Worm (Caenorhabditis elegans) whole organism, L1 larva: ENCODE measurements around the gene hum-5.

Source experiments
- C16A3.4 ChIP-seq: fragments of 150-350 bp; optimal IDR thresholded peaks from 2 replicates; lab custom pipeline; 2014; ENCODE audit warnings: missing biosample characterization, missing genetic modification characterization
- aha-1 ChIP-seq: fragments of 150-350 bp; optimal IDR thresholded peaks from 2 replicates; lab custom pipeline; 2014; ENCODE audit warnings: missing biosample characterization, missing genetic modification characterization
- aly-2 ChIP-seq: fragments of 150-350 bp; optimal IDR thresholded peaks from 2 replicates; lab custom pipeline; 2014; ENCODE audit warnings: missing biosample characterization, missing genetic modification characterization
- ama-1 ChIP-seq: fragments of 150-350 bp; optimal IDR thresholded peaks from 2 replicates; lab custom pipeline; 2014
- ceh-63 ChIP-seq: fragments of 200-800 bp; sonication (Bioruptor generic); optimal IDR thresholded peaks from 2 replicates; lab custom pipeline; 2018; ENCODE audit warnings: mild to moderate bottlenecking, missing genetic modification characterization, missing compliant biosample characterization
- ceh-82 ChIP-seq, 3 experiments: fragments of 150-350 bp in 1 of 3; sonication (generic microtip) in 2 of 3; optimal IDR thresholded peaks; 2 replicates each; lab custom pipeline; 2014 to 2017; ENCODE audit warnings: missing biosample characterization in 3 of 3, missing genetic modification characterization in 3 of 3
- efl-3 ChIP-seq: fragments of 200-800 bp; sonication (Bioruptor generic); optimal IDR thresholded peaks from 2 replicates; lab custom pipeline; 2018; ENCODE audit warnings: mild to moderate bottlenecking, missing genetic modification characterization, missing compliant biosample characterization
- egl-13 ChIP-seq: sonication (generic microtip); optimal IDR thresholded peaks from 2 replicates; lab custom pipeline; 2016; ENCODE audit warnings: missing genotype, missing genetic modification reagents, missing genetic modification characterization, missing compliant biosample characterization
- egl-27 ChIP-seq, 2 experiments: fragments of 150-350 bp in 1 of 2; sonication (generic microtip); optimal IDR thresholded peaks; 3 replicates each; lab custom pipeline; 2017 to 2018; ENCODE audit warnings: missing biosample characterization in 2 of 2, missing genetic modification characterization in 2 of 2, missing genetic modification reagents in 2 of 2
- elt-2 ChIP-seq: sonication (generic microtip); optimal IDR thresholded peaks from 2 replicates; lab custom pipeline; 2016; ENCODE audit warnings: missing genetic modification characterization, mild to moderate bottlenecking, inconsistent platforms, missing compliant biosample characterization, missing genetic modification reagents
- elt-3 ChIP-seq, 6 experiments: fragments of 150-350 bp in 1 of 6; sonication (generic microtip); optimal IDR thresholded peaks; 2 replicates each; lab custom pipeline; 2017 to 2018; ENCODE audit warnings: missing biosample characterization in 6 of 6, missing genetic modification characterization in 6 of 6, inconsistent platforms in 1 of 6
- fkh-4 ChIP-seq: sonication (generic microtip); optimal IDR thresholded peaks from 2 replicates; lab custom pipeline; 2016; ENCODE audit warnings: missing compliant biosample characterization, missing genetic modification characterization, borderline replicate concordance
- grh-1 ChIP-seq: fragments of 200-800 bp; sonication (Bioruptor generic); IDR thresholded peaks from 2 replicates; pipeline ENCODE4 v1.3.6; 2022; ENCODE audit warnings: missing genetic modification reagents, missing genetic modification characterization, missing compliant biosample characterization
- hlh-4 ChIP-seq: sonication (generic microtip); optimal IDR thresholded peaks from 2 replicates; lab custom pipeline; 2016; ENCODE audit warnings: mild to moderate bottlenecking, missing genetic modification characterization, missing compliant biosample characterization
- irx-1 ChIP-seq: sonication (generic microtip); optimal IDR thresholded peaks from 2 replicates; lab custom pipeline; 2016; ENCODE audit warnings: missing genetic modification characterization, missing compliant biosample characterization
- isw-1 ChIP-seq: fragments of 200-800 bp; sonication (Bioruptor generic); IDR thresholded peaks from 2 replicates; pipeline ENCODE4 v1.3.6; 2022; ENCODE audit warnings: missing genetic modification characterization, missing compliant biosample characterization
- lin-13 ChIP-seq: fragments of 150-350 bp; optimal IDR thresholded peaks from 2 replicates; lab custom pipeline; 2014; ENCODE audit warnings: missing biosample characterization, missing genetic modification reagents, missing genetic modification characterization
- lin-14 ChIP-seq: fragments of 200-800 bp; sonication (Bioruptor generic); optimal IDR thresholded peaks from 2 replicates; lab custom pipeline; 2018; ENCODE audit warnings: mild to moderate bottlenecking, missing genetic modification characterization, moderate library complexity, missing compliant biosample characterization
- lin-15B ChIP-seq: fragments of 150-350 bp; sonication (generic microtip); optimal IDR thresholded peaks from 3 replicates; lab custom pipeline; 2014; ENCODE audit warnings: missing biosample characterization, missing genetic modification characterization
- lin-39 ChIP-seq: fragments of 150-350 bp; optimal IDR thresholded peaks from 2 replicates; lab custom pipeline; 2014; ENCODE audit warnings: missing biosample characterization, missing genetic modification reagents, missing genetic modification characterization
- lir-3 ChIP-seq: sonication (generic microtip); optimal IDR thresholded peaks from 2 replicates; lab custom pipeline; 2016; ENCODE audit warnings: mild to moderate bottlenecking, missing genetic modification characterization, moderate library complexity, missing compliant biosample characterization; ENCODE audit not compliant: poor library complexity
- lsy-2 ChIP-seq, 2 experiments: fragments of 150-350 bp; optimal IDR thresholded peaks; 2 replicates each; lab custom pipeline; 2014; ENCODE audit warnings: missing biosample characterization in 2 of 2, missing genetic modification characterization in 2 of 2
- mab-9 ChIP-seq: fragments of 200-800 bp; sonication (Bioruptor generic); IDR thresholded peaks from 2 replicates; pipeline ENCODE4 v1.3.6; 2022; ENCODE audit warnings: missing genetic modification reagents, missing genetic modification characterization, missing compliant biosample characterization
- mdl-1 ChIP-seq, 2 experiments: fragments of 150-350 bp; optimal IDR thresholded peaks; 2 replicates each; lab custom pipeline; 2014 to 2017; ENCODE audit warnings: missing biosample characterization in 2 of 2, missing genetic modification characterization in 2 of 2, inconsistent platforms in 1 of 2
- mep-1 ChIP-seq: fragments of 150-350 bp; optimal IDR thresholded peaks from 2 replicates; lab custom pipeline; 2014; ENCODE audit warnings: missing biosample characterization, missing genetic modification characterization
- nhr-11 ChIP-seq: fragments of 150-350 bp; optimal IDR thresholded peaks from 2 replicates; lab custom pipeline; 2014; ENCODE audit warnings: missing biosample characterization, missing genetic modification characterization
- nhr-19 ChIP-seq: fragments of 200-800 bp; sonication (Bioruptor generic); conservative IDR thresholded peaks from 2 replicates; pipeline ENCODE4 v1.3.6; 2022; ENCODE audit warnings: missing genetic modification characterization, missing compliant biosample characterization
- nhr-20 ChIP-seq: sonication (generic microtip); optimal IDR thresholded peaks from 2 replicates; lab custom pipeline; 2016; ENCODE audit warnings: mild to moderate bottlenecking, missing genetic modification characterization, missing compliant biosample characterization
- nhr-237 ChIP-seq: fragments of 150-350 bp; optimal IDR thresholded peaks from 2 replicates; lab custom pipeline; 2014; ENCODE audit warnings: missing biosample characterization, missing genetic modification characterization
- nhr-28 ChIP-seq: fragments of 150-350 bp; optimal IDR thresholded peaks from 2 replicates; lab custom pipeline; 2014; ENCODE audit warnings: missing biosample characterization, missing genetic modification characterization
- nhr-71 ChIP-seq: sonication (generic microtip); optimal IDR thresholded peaks from 2 replicates; lab custom pipeline; 2016; ENCODE audit warnings: mild to moderate bottlenecking, missing genetic modification characterization, moderate library complexity, missing compliant biosample characterization
- nhr-84 ChIP-seq: sonication (generic microtip); optimal IDR thresholded peaks from 2 replicates; lab custom pipeline; 2017; ENCODE audit warnings: missing biosample characterization, missing genetic modification characterization
- pag-3 ChIP-seq: sonication (generic microtip); optimal IDR thresholded peaks from 2 replicates; lab custom pipeline; 2017; ENCODE audit warnings: missing genetic modification characterization, mild to moderate bottlenecking, missing compliant biosample characterization, antibody characterized with exemption, borderline replicate concordance; ENCODE audit not compliant: insufficient read depth
- skn-1 ChIP-seq: fragments of 150-350 bp; optimal IDR thresholded peaks from 2 replicates; lab custom pipeline; 2014; ENCODE audit warnings: missing biosample characterization, missing genetic modification characterization
- snpc-4 ChIP-seq: fragments of 150-350 bp; optimal IDR thresholded peaks from 2 replicates; lab custom pipeline; 2014; ENCODE audit warnings: missing biosample characterization, missing genetic modification characterization
- snu-23 ChIP-seq: sonication (generic microtip); optimal IDR thresholded peaks from 2 replicates; lab custom pipeline; 2016; ENCODE audit warnings: missing genetic modification characterization, missing compliant biosample characterization
- sox-4 ChIP-seq: sonication (generic microtip); optimal IDR thresholded peaks from 2 replicates; lab custom pipeline; 2016; ENCODE audit warnings: missing genetic modification characterization, missing compliant biosample characterization
- sptf-1 ChIP-seq: fragments of 150-350 bp; optimal IDR thresholded peaks from 2 replicates; lab custom pipeline; 2014; ENCODE audit warnings: missing biosample characterization, missing genetic modification characterization
- sup-37 ChIP-seq: fragments of 200-800 bp; sonication (Bioruptor generic); optimal IDR thresholded peaks from 2 replicates; lab custom pipeline; 2018; ENCODE audit warnings: mild to moderate bottlenecking, missing genetic modification characterization, missing compliant biosample characterization
- swsn-7 ChIP-seq: sonication (generic microtip); optimal IDR thresholded peaks from 2 replicates; lab custom pipeline; 2016; ENCODE audit warnings: missing genetic modification characterization, missing compliant biosample characterization
- tlp-1 ChIP-seq: fragments of 150-350 bp; optimal IDR thresholded peaks from 2 replicates; lab custom pipeline; 2014; ENCODE audit warnings: missing biosample characterization, missing genetic modification characterization
- unc-130 ChIP-seq: fragments of 150-350 bp; optimal IDR thresholded peaks from 2 replicates; lab custom pipeline; 2017; ENCODE audit warnings: missing biosample characterization, missing genetic modification characterization, inconsistent platforms
- unc-30 ChIP-seq: sonication (generic microtip); optimal IDR thresholded peaks from 2 replicates; lab custom pipeline; 2017; ENCODE audit warnings: missing biosample characterization, missing genetic modification characterization
- unc-86 ChIP-seq: sonication (generic microtip); optimal IDR thresholded peaks from 2 replicates; lab custom pipeline; 2016; ENCODE audit warnings: missing genetic modification characterization, missing compliant biosample characterization
- vab-15 ChIP-seq: sonication (generic microtip); optimal IDR thresholded peaks from 2 replicates; lab custom pipeline; 2017; ENCODE audit warnings: missing genotype, mild to moderate bottlenecking, missing genetic modification characterization, missing compliant biosample characterization
- xbp-1 ChIP-seq: sonication (generic microtip); optimal IDR thresholded peaks from 2 replicates; lab custom pipeline; 2016; ENCODE audit warnings: missing genetic modification characterization, missing compliant biosample characterization
- zip-4 ChIP-seq: fragments of 200-800 bp; sonication (Bioruptor generic); optimal IDR thresholded peaks from 2 replicates; lab custom pipeline; 2018; ENCODE audit warnings: mild to moderate bottlenecking, missing genetic modification characterization, moderate library complexity, missing compliant biosample characterization
- ztf-4 ChIP-seq: fragments of 150-350 bp; optimal IDR thresholded peaks from 2 replicates; lab custom pipeline; 2014; ENCODE audit warnings: missing biosample characterization, missing genetic modification characterization

The hum-5 gene

DNA sequence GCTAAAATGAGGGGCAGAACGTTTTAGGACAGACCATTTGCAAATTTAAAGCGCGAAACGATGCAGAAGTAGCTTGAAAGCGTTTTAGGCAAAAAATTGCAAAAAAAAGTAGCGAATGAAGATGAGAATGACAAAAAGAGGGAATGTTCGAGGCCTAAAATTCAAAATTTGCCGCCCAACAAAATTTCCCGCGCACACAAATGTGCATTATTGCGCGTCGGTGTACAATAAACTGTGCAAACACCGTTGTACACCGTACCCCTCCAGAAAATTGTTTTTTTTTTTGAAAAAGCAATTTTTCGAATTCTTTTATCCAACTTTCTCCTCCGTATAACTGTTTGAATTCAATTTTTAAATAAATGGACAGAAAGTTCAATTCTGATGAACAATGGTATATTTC is 16.8 kb downstream of the hum-5 start, which contains the start of gene snpc-3.4 (continued):
- TF ChIP-seq ceh-82 (tag; optimal IDR thresholded peaks at IDR 0.05; lab: Kevin White, UChicago) (peak in 2 of 3 experiments; percentile 66 to 82), snu-23 (GFP tag; lab: Kevin White, UChicago) (peak; percentile 82), vab-15 (tag; lab: Kevin White, UChicago) (no peak), sptf-1 (no peak), efl-3 (GFP tag; lab: Kevin White, UChicago) (no peak), nhr-237 (tag; lab: Kevin White, UChicago) (no peak), unc-130 (tag; lab: Kevin White, UChicago) (peak; percentile 34), irx-1 (tag; lab: Kevin White, UChicago) (peak; percentile 49), egl-13 (tag; lab: Kevin White, UChicago) (no peak), lir-3 (tag; lab: Kevin White, UChicago) (no peak), lin-14 (peak; percentile 77), nhr-20 (tag; lab: Kevin White, UChicago) (peak; percentile 65), egl-27 (tag; optimal IDR thresholded peaks at IDR 0.05; lab: Kevin White, UChicago) (no peak), mep-1 (tag; lab: Kevin White, UChicago) (peak; percentile 88), mdl-1 (tag; optimal IDR thresholded peaks at IDR 0.05; lab: Kevin White, UChicago) (peak in 1 of 2 experiments; percentile 57), sox-4 (tag; lab: Kevin White, UChicago) (no peak), nhr-11 (tag; lab: Kevin White, UChicago) (no peak), skn-1 (tag; lab: Kevin White, UChicago) (peak; percentile 86), lsy-2 (tag; optimal IDR thresholded peaks at IDR 0.05; lab: Kevin White, UChicago) (peak; percentile 98 to 99), unc-30 (tag; lab: Kevin White, UChicago) (no peak), grh-1 (GFP tag; lab: Robert Waterston, UW) (no peak), mab-9 (GFP tag; lab: Robert Waterston, UW) (no peak), zip-4 (GFP tag; lab: Kevin White, UChicago) (no peak), sup-37 (GFP tag; lab: Kevin White, UChicago) (no peak), swsn-7 (tag; lab: Kevin White, UChicago) (peak; percentile 61), aly-2 (tag; lab: Kevin White, UChicago) (peak; percentile 53), lin-15B (peak; percentile 62), elt-2 (tag; lab: Kevin White, UChicago) (no peak), ama-1 (lab: Kevin White, UChicago) (no peak), xbp-1 (peak; percentile 67), unc-86 (tag; lab: Kevin White, UChicago) (peak; percentile 50)

DNA sequence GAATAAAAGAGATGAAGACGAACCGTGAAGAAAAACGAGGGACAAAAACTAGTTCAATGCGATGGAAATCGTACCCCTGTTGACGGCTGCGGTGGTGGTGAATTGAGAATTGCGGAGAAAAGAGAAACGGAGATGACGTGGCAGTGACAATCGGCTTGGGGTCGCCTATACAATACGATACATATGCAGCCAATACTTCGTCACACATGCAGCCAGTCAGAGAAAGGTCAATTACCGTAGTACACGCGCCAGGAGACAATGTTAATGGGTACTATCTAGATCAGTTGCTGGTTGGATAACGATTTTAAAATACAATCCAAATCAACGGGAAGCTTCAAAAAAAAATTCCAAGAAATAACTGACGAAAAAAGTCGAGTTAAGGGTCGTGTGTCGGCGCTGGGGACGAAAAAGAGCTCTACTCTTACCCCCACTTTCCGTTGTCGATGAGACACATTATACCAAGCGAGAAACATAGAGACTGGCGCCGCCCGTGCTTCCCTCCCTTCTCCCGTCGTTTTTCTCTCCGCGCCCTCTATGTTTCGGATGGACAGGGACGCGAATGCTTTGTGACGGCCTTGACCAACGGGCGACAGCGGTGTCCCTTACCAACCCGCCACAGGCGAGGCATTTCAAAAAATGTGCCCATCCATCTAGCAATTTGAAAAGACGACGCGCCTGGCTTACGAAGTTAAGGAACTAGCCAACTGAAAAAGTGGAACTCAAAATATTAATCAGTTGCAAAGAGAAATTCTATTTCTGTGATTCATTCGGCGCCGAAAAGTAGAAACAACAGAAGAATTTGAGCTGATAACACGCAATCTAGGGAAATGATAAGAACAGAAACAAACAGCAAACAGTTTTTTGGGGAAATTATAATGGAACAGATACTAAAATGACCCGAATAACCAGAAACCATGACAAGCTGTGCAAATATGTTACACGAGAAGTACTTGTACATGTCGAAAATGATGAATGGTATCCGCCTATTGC is 17.8 kb downstream of the hum-5 start:
- TF ChIP-seq sptf-1 (no peak), irx-1 (tag; lab: Kevin White, UChicago) (peak; percentile 7), ceh-63 (GFP tag; lab: Kevin White, UChicago) (no peak), pag-3 (tag; lab: Kevin White, UChicago) (no peak), swsn-7 (tag; lab: Kevin White, UChicago) (peak; percentile 23), tlp-1 (no peak), C16A3.4 (tag; lab: Kevin White, UChicago) (no peak), lin-15B (no peak), unc-86 (tag; lab: Kevin White, UChicago) (no peak), ztf-4 (no peak), vab-15 (tag; lab: Kevin White, UChicago) (no peak), nhr-71 (peak; percentile 11), aha-1 (tag; lab: Kevin White, UChicago) (no peak), elt-3 (tag; optimal IDR thresholded peaks at IDR 0.05; lab: Kevin White, UChicago) (no peak), isw-1 (GFP tag; lab: Robert Waterston, UW) (no peak), sup-37 (GFP tag; lab: Kevin White, UChicago) (no peak), nhr-84 (tag; lab: Kevin White, UChicago) (no peak), fkh-4 (tag; lab: Kevin White, UChicago) (no peak), mab-9 (GFP tag; lab: Robert Waterston, UW) (0 out of 2 replicates have a peak, but pooled peaks have one; percentile 9), snpc-4 (tag; lab: Kevin White, UChicago) (no peak), nhr-28 (no peak), skn-1 (tag; lab: Kevin White, UChicago) (no peak), lin-13 (GFP tag; lab: Kevin White, UChicago) (no peak), hlh-4 (tag; lab: Kevin White, UChicago) (no peak), lin-39 (tag; lab: Kevin White, UChicago) (no peak), nhr-19 (GFP tag; lab: Robert Waterston, UW) (no peak), mep-1 (tag; lab: Kevin White, UChicago) (no peak)
